Fruit fly (Drosophila melanogaster) Kc167 (cell line): ENCODE measurements around the gene CG14062.

Source experiments
- Myc ChIP-seq: fragments of >200 bp; optimal IDR thresholded peaks from 2 replicates; lab custom pipeline; 2017; ENCODE audit warnings: missing external identifiers
- Sin3A ChIP-seq: fragments of >200 bp; optimal IDR thresholded peaks from 2 replicates; lab custom pipeline; 2018; ENCODE audit warnings: missing external identifiers
- psq ChIP-seq: fragments of >200 bp; optimal IDR thresholded peaks from 2 replicates; lab custom pipeline; 2017; ENCODE audit warnings: missing external identifiers

dm6 chr3R:28674788-28675187 lies 32.1 kb upstream of the CG14062 start, which contains the start of gene snu:
- TF ChIP-seq psq (lab: Kevin White, UChicago) (no peak), Sin3A (lab: Kevin White, UChicago) (no peak), Myc (no peak)
